Worm (Caenorhabditis elegans) whole organism, midembryonic: Measurements from ENCODE around the gene pals-28.
A peak's percentile ranks its signal among the peaks of the same experiment; 100 is the strongest.

Experiments used
- cog-1 ChIP-seq: sonication (generic microtip); optimal IDR thresholded peaks from 2 replicates; lab custom pipeline; 2016; ENCODE audit warnings: missing genetic modification characterization, missing compliant biosample characterization
- flt-1 ChIP-seq: fragments of 200-800 bp; sonication (Bioruptor generic); IDR thresholded peaks from 2 replicates; pipeline ENCODE4 v1.3.6; 2022; ENCODE audit warnings: missing genetic modification characterization, missing compliant biosample characterization
- med-1 ChIP-seq: sonication (generic microtip); optimal IDR thresholded peaks from 2 replicates; lab custom pipeline; 2017; ENCODE audit warnings: missing genetic modification characterization, mild to moderate bottlenecking, missing compliant biosample characterization, antibody characterized with exemption, missing genetic modification reagents; ENCODE audit not compliant: insufficient read depth
- ref-1 ChIP-seq: fragments of 200-800 bp; sonication (Bioruptor generic); conservative IDR thresholded peaks from 2 replicates; pipeline ENCODE4 v1.3.6; 2022; ENCODE audit warnings: missing genetic modification reagents, missing genetic modification characterization, missing compliant biosample characterization
- tab-1 ChIP-seq: fragments of 200-800 bp; sonication (Bioruptor generic); IDR thresholded peaks from 2 replicates; pipeline ENCODE4 v1.3.6; 2022; ENCODE audit warnings: missing genetic modification characterization, missing compliant biosample characterization
- ztf-29 ChIP-seq: fragments of 200-800 bp; sonication (Bioruptor generic); IDR thresholded peaks from 2 replicates; pipeline ENCODE4 v1.3.6; 2022; ENCODE audit warnings: missing genetic modification reagents, missing genetic modification characterization, missing compliant biosample characterization

DNA sequence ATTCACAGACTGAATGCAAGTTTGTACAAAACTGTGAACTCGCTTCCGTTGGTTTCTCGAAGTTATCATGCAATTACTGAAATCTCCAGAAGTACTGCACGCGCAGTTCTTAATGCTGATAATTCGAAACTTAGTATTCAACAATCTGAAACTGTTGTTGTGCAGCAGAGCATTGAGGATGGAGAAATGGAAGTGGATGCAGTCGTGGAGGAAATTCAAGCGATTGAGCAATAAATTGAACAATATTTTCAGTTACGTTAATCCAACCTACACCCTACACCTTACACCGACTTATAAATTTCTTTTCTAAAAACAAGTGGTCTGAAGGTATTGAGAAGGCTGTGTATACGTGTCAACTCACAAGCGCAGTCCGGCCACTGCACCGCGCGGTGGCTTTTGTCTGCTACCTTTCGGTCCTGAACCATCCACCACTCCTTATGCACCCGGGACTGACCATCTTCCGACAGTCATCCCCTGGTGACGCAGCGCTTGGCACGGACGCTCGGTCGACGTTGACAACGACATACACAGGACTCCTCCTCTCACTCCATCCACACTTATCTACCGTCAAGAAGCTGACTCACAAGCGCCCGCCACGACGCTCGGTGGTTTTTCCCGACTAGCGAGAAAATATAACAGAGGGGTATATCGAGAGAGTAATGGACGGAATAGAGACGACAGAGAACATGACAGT lies 5.8 kb upstream of the pals-28 start:
- TF ChIP-seq ref-1 = peak; percentile 50; the same call in 1 of the 2 replicates
- peak; percentile 83 for TF ChIP-seq ztf-29 (GFP tag; lab: Robert Waterston, UW)
- TF ChIP-seq tab-1 (GFP tag; lab: Robert Waterston, UW) = peak; percentile 83
- peak; percentile 56 for TF ChIP-seq cog-1 (tag; lab: Kevin White, UChicago)
- TF ChIP-seq flt-1 (GFP tag; lab: Robert Waterston, UW) = peak; percentile 91
- peak; percentile 5 for TF ChIP-seq med-1 (GFP tag; lab: Kevin White, UChicago)
